Worm (Caenorhabditis elegans): ENCODE data around the gene acr-5.

Gene acr-5

DNA sequence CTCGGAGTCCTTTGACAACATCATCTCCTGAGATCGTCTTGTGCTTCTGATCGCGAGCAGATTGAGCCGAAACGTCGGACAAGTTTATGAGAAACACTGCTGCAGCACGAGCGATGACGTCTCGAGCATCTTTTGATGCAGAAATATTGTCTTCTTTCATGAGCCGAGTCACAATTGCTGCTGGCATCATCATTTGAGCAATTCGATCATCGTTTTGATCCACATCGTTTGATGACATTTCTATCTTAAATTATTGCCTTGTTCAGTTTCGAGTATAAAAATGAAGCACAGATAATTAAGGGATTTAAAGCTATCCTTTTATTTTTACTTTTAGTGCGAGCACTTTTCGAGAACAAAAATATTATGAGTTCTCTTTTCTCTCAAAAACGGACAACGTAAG, 52.0 kb downstream of the acr-5 start, which contains the start of gene T26A5.8 (continued):
- TF ChIP-seq nhr-20 (tag; optimal IDR thresholded peaks at IDR 0.05), result no peak
- no peak for TF ChIP-seq nhr-11 (tag; optimal IDR thresholded peaks at IDR 0.05)
- TF ChIP-seq dpl-1 (GFP tag; optimal IDR thresholded peaks at IDR 0.05), result no peak
- no peak for TF ChIP-seq lsy-2 (tag; optimal IDR thresholded peaks at IDR 0.05)
- TF ChIP-seq nhr-84 (tag; optimal IDR thresholded peaks at IDR 0.05), result no peak
- no peak for TF ChIP-seq sox-4 (tag; optimal IDR thresholded peaks at IDR 0.05)
- TF ChIP-seq C16A3.4 (tag; optimal IDR thresholded peaks at IDR 0.05), result no peak
- TF ChIP-seq ceh-8 (GFP tag; optimal IDR thresholded peaks at IDR 0.05), result no peak
- no peak for TF ChIP-seq egl-27 (tag; optimal IDR thresholded peaks at IDR 0.05)
- TF ChIP-seq Y116A8C.19 (tag; optimal IDR thresholded peaks at IDR 0.05; ENCODE audit: borderline replicate concordance), result no peak
- TF ChIP-seq rnt-1 (tag; optimal IDR thresholded peaks at IDR 0.05), result peak; percentile 5
- no peak for TF ChIP-seq nhr-76 (tag; optimal IDR thresholded peaks at IDR 0.05)
- no peak for TF ChIP-seq pax-3 (tag; optimal IDR thresholded peaks at IDR 0.05)
- TF ChIP-seq elt-2 (tag; optimal IDR thresholded peaks at IDR 0.05), result peak; percentile 1
- no peak for TF ChIP-seq F16B12.6 (tag; optimal IDR thresholded peaks at IDR 0.05)
- no peak for TF ChIP-seq ceh-88 (GFP tag; IDR thresholded peaks at IDR 0.05)
- peak; percentile 11 for TF ChIP-seq nhr-47 (tag; optimal IDR thresholded peaks at IDR 0.05)
- TF ChIP-seq ama-1 (optimal IDR thresholded peaks at IDR 0.05), result peak; percentile 68
- no peak for TF ChIP-seq vab-15 (tag; optimal IDR thresholded peaks at IDR 0.05)
- TF ChIP-seq swsn-7 (tag; optimal IDR thresholded peaks at IDR 0.05), result no peak
- no peak for TF ChIP-seq fkh-4 (tag; optimal IDR thresholded peaks at IDR 0.05; ENCODE audit: borderline replicate concordance)

DNA sequence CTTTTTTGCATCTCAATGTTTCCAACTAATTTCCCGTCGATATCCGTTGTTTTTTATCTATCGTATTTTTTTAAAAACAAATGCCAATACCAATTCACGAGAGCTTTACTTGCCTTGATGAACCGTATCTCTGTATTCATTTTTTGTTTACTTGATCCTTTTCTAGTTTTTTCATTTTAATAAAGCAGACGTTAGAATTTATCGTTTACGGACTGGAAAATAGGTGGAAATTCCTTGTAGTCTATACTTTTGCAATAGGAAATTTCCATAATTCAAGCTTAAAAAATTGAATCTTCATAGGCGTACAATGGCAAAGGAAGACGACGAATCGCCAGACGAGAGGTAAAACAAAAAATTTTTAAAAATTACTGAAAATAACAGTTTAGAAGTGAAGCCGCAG, 54.8 kb downstream of the acr-5 start, which contains the start of gene algn-1:
algn-1 (plus strand) TSS at position 301 of the 400 bp plus-strand sequence.
- TF ChIP-seq grh-1 (GFP tag; IDR thresholded peaks at IDR 0.05) (no peak), elt-2 (tag; optimal IDR thresholded peaks at IDR 0.05) (no peak), sup-37 (GFP tag; optimal IDR thresholded peaks at IDR 0.05) (no peak), efl-3 (GFP tag; optimal IDR thresholded peaks at IDR 0.05) (no peak), nhr-12 (tag; optimal IDR thresholded peaks at IDR 0.05) (no peak), Y116A8C.19 (tag; optimal IDR thresholded peaks at IDR 0.05; ENCODE audit: borderline replicate concordance) (no peak), lin-13 (GFP tag; optimal IDR thresholded peaks at IDR 0.05) (no peak), aha-1 (tag; optimal IDR thresholded peaks at IDR 0.05) (no peak), efl-1 (optimal IDR thresholded peaks at IDR 0.05) (no peak), efl-1 (GFP tag; optimal IDR thresholded peaks at IDR 0.05 in 1 of 2) (no peak), ztf-11 (tag; optimal IDR thresholded peaks at IDR 0.05) (no peak), nhr-90 (tag; optimal IDR thresholded peaks at IDR 0.05; ENCODE audit: poor library complexity) (no peak), egl-13 (tag; optimal IDR thresholded peaks at IDR 0.05) (no peak), skn-1 (tag; optimal IDR thresholded peaks at IDR 0.05) (no peak), elt-3 (tag; optimal IDR thresholded peaks at IDR 0.05) (no peak), ceh-63 (GFP tag; optimal IDR thresholded peaks at IDR 0.05) (no peak), nhr-11 (tag; optimal IDR thresholded peaks at IDR 0.05) (no peak), lsy-2 (tag; optimal IDR thresholded peaks at IDR 0.05) (no peak), dsc-1 (tag; optimal IDR thresholded peaks at IDR 0.05) (no peak)
